Worm (Caenorhabditis elegans) whole organism, late embryonic: ENCODE data around the gene F20A1.4.

Source experiments
- ceh-18 ChIP-seq: sonication (generic microtip); optimal IDR thresholded peaks from 2 replicates; lab custom pipeline; 2016; ENCODE audit warnings: missing genetic modification characterization, missing compliant biosample characterization
- hlh-30 ChIP-seq: sonication (generic microtip); optimal IDR thresholded peaks from 2 replicates; lab custom pipeline; 2017; ENCODE audit warnings: antibody characterized with exemption, missing genetic modification characterization, missing compliant biosample characterization; ENCODE audit not compliant: insufficient read depth
- rnt-1 ChIP-seq: sonication (generic microtip); optimal IDR thresholded peaks from 2 replicates; lab custom pipeline; 2016; ENCODE audit warnings: missing genetic modification characterization, missing compliant biosample characterization

- TF ChIP-seq hlh-30 (tag; lab: Kevin White, UChicago) (no peak), ceh-18 (tag; lab: Kevin White, UChicago) (no peak), rnt-1 (tag; lab: Kevin White, UChicago) (no peak)
These were observed 12.2 kb downstream of the F20A1.4 start, which contains the start of gene C33G8.2 for ce11 chrV:7009461-7009860.
